Fruit fly (Drosophila melanogaster) whole organism, adult: ENCODE measurements around the gene PDZ-GEF.

Source experiments
- CG12768 ChIP-seq: fragments of 200-800 bp; sonication (Bioruptor generic); optimal IDR thresholded peaks from 2 replicates; lab custom pipeline; 2017; ENCODE audit warnings: missing biosample characterization, missing genetic modification characterization, mild to moderate bottlenecking, moderate library complexity, missing genetic modification reagents
- CG1620 ChIP-seq: fragments of 200-800 bp; sonication (Bioruptor generic); optimal IDR thresholded peaks from 2 replicates; lab custom pipeline; 2016; ENCODE audit warnings: missing biosample characterization, missing genetic modification characterization
- CG33017 ChIP-seq: fragments of 200-800 bp; sonication (Bioruptor generic); optimal IDR thresholded peaks from 2 replicates; lab custom pipeline; 2018; ENCODE audit warnings: missing biosample characterization, mild to moderate bottlenecking, missing genetic modification characterization, moderate library complexity
- CG5204 ChIP-seq: fragments of 200-800 bp; sonication (Bioruptor generic); optimal IDR thresholded peaks from 2 replicates; lab custom pipeline; 2016; ENCODE audit warnings: missing biosample characterization, missing genetic modification characterization
- CG7045 ChIP-seq: fragments of 200-800 bp; sonication (Bioruptor generic); optimal IDR thresholded peaks from 2 replicates; lab custom pipeline; 2017; ENCODE audit warnings: missing biosample characterization, mild to moderate bottlenecking, missing genetic modification characterization
- CG7101 ChIP-seq: fragments of 200-800 bp; sonication (Bioruptor generic); optimal IDR thresholded peaks from 2 replicates; lab custom pipeline; 2018; ENCODE audit warnings: missing biosample characterization, mild to moderate bottlenecking, missing genetic modification characterization, moderate library complexity
- Crg-1 ChIP-seq: fragments of 200-800 bp; sonication (Bioruptor generic); optimal IDR thresholded peaks from 2 replicates; lab custom pipeline; 2016; ENCODE audit warnings: missing biosample characterization, missing genetic modification characterization
- cnc ChIP-seq, 2 experiments: fragments of >200 bp; optimal IDR thresholded peaks; 2 replicates each; lab custom pipeline; 2017
- kay ChIP-seq: fragments of 200-800 bp; sonication (Bioruptor generic); peaks from one replicate; lab custom pipeline; 2016; ENCODE audit warnings: missing biosample characterization, missing genetic modification characterization, borderline replicate concordance
- pad ChIP-seq: fragments of 200-800 bp; sonication (Bioruptor generic); optimal IDR thresholded peaks from 3 replicates; lab custom pipeline; 2017; ENCODE audit warnings: missing biosample characterization, missing genetic modification characterization, mild to moderate bottlenecking, moderate library complexity, missing genetic modification reagents
- tj ChIP-seq: fragments of 200-800 bp; sonication (Bioruptor generic); optimal IDR thresholded peaks from 3 replicates; lab custom pipeline; 2017; ENCODE audit warnings: missing biosample characterization, mild to moderate bottlenecking, missing genetic modification characterization, moderate library complexity

DNA sequence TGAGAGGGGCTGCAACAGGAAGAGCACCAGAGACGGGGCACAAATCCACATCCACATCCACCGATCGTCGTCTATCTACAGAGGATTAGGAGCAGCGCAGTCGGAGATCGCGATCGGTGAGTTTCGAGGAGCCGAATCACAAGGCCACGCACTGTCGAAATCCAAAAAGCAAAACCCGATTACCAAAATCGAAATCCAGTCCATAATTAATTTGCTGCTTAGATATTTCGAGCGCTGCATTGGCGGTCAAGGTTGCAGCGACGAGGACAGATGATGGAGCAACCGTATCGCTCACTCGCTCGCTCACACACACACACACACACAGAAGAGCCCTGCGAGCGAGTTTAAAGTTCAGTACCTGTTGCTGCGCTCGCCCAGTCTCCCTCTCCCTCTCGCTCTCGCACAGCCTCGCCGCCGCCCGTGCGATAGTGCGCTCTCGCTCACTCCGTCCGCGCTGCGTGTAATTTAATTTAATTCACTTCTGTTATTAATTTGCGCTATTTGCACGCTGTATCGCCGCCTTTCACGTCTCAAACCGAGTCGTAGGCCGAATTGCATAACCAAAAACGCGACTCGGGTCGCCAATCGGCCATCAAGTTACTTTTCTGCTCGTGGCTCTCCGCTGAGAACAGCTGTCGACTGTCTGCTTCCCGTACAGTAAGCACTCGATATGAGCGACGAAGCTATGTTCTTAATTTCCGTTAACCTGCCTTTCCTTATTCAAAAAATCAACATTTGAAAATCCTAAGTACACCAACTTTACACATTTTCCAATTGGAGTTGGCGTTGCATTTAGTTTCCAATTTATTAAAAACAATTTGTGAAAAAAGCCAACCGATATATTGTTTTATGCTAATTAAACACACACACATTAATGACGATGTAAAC is 15.7 kb downstream of the PDZ-GEF start:
- TF ChIP-seq CG5204 (GFP tag; lab: Kevin White, UChicago) (peak; percentile 65), CG33017 (tag; lab: Kevin White, UChicago) (peak; percentile 66), cnc (optimal IDR thresholded peaks at IDR 0.05; lab: Kevin White, UChicago) (no peak), tj (GFP tag; lab: Kevin White, UChicago) (peak; percentile 72), CG7101 (peak; percentile 67), kay (GFP tag; lab: Kevin White, UChicago) (no peak), CG7045 (GFP tag; lab: Kevin White, UChicago) (peak; percentile 27), Crg-1 (GFP tag; lab: Kevin White, UChicago) (no peak), pad (GFP tag; lab: Kevin White, UChicago) (no peak), CG12768 (GFP tag; lab: Kevin White, UChicago) (peak; percentile 84), CG1620 (GFP tag; lab: Kevin White, UChicago) (peak; percentile 25)
